Worm (Caenorhabditis elegans): ENCODE results near the gene T24E12.2.
"Not testable (repeated sequence)": the region's sequence is repeated elsewhere in the genome, so short reads cannot be mapped to it uniquely, and the experiment has no call there.

Gene T24E12.2

ce11 chrII:3811816-3812332 lies 29.1 kb downstream of the T24E12.2 start, which contains the start of gene lido-15:
lido-15 (plus strand) TSS chrII:3812282.
- peak; percentile 48 for TF ChIP-seq pha-4 (tag; optimal IDR thresholded peaks at IDR 0.05)
- no peak for TF ChIP-seq jun-1 (tag; optimal IDR thresholded peaks at IDR 0.05)

DNA sequence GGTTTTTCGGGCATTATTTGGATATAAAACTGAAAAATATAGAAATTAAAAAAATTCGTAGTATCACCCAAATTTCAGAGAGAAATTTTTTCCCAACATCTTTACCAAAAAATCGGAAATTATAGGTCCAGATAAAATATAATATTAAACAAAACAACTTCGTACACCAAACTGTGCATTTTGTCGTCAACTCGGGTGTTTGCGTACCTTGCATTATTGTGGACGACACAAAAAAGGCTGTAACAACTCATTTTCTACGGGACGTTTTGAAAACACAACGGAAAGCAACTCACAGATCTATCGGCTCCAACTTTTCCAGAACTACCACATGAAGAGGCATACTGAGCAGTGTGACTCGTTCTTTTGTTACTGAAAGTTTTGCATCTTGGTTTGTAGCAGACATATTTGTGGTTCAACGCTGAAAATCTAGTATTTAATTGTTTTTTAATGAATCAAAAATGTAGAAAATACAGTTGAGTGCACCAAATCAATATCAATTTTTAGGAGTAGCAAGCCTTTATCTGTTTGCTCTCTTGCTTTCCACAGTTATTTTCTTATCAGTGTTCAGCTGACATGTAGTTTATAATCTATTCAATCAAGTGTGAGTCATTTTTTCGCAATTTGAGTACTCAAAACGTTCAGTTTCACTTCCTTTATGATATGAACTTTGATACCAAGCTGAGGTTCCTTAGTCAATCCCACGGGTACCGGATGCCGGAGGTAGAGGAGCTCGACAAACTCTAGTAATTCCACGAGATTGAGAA lies 32.9 kb downstream of the T24E12.2 start:
- TF ChIP-seq pqm-1 (tag; optimal IDR thresholded peaks at IDR 0.05): peak; percentile 80
- TF ChIP-seq hmg-11 (tag; optimal IDR thresholded peaks at IDR 0.05): peak; percentile 5
- peak; percentile 83 for TF ChIP-seq jun-1 (tag; optimal IDR thresholded peaks at IDR 0.05)
- TF ChIP-seq elt-2 (tag; optimal IDR thresholded peaks at IDR 0.05): peak; percentile 93
- TF ChIP-seq zag-1 (tag; optimal IDR thresholded peaks at IDR 0.05): no peak
- TF ChIP-seq ceh-82 (tag; optimal IDR thresholded peaks at IDR 0.05): no peak
- TF ChIP-seq pha-4 (tag; optimal IDR thresholded peaks at IDR 0.05): peak; percentile 6

ce11 chrII:3816251-3816849 lies 33.6 kb downstream of the T24E12.2 start, which contains the start of gene fbxa-24:
fbxa-24 (plus strand) TSS chrII:3816526.
- TF ChIP-seq nfya-1 (tag; optimal IDR thresholded peaks at IDR 0.05; ENCODE audit: insufficient read depth); fkh-2 (tag; optimal IDR thresholded peaks at IDR 0.05); elt-2 (tag; optimal IDR thresholded peaks at IDR 0.05): not testable (repeated sequence)

DNA sequence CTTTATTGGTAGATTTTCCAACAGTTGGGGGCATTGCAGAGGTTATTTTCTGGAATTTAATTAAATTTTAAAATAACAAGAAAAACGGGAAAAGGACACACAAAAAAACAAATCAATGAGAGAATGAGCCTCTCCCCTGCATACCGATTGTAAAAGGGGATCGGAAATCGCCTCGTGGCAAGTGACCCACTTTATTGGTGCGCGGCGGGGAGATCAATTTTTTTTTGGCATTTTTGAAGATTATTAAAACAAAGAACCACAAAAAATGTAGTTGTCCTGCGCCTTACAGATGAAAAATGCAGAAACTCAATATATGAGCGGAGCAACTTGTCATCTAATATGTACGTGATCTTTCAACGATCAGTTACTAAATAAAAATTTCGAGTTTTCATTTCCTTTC lies 38.5 kb downstream of the T24E12.2 start, which contains the start of gene F54D10.7:
F54D10.7 (minus strand) TSS at position 49 of the 400 bp plus-strand sequence.
- no peak for TF ChIP-seq tbx-2 (tag; optimal IDR thresholded peaks at IDR 0.05)
- no peak for TF ChIP-seq ZK546.5 (tag; optimal IDR thresholded peaks at IDR 0.05)
- TF ChIP-seq unc-39 (tag; optimal IDR thresholded peaks at IDR 0.05): no peak
- TF ChIP-seq ama-1 (optimal IDR thresholded peaks at IDR 0.05): no peak
- no peak for TF ChIP-seq nhr-23 (tag; optimal IDR thresholded peaks at IDR 0.05)

ce11 chrII:3823855-3824254 lies 41.1 kb downstream of the T24E12.2 start, which contains the start of gene skr-15:
skr-15 (plus strand) TSS chrII:3824155.
- TF ChIP-seq nhr-25 (tag; optimal IDR thresholded peaks at IDR 0.05) (no peak), aly-2 (tag; optimal IDR thresholded peaks at IDR 0.05) (no peak), lsy-12 (tag; optimal IDR thresholded peaks at IDR 0.05) (no peak), elt-1 (tag; optimal IDR thresholded peaks at IDR 0.05) (no peak), nhr-23 (tag; optimal IDR thresholded peaks at IDR 0.05) (no peak), nhr-28 (tag; optimal IDR thresholded peaks at IDR 0.05) (no peak), hmg-11 (tag; optimal IDR thresholded peaks at IDR 0.05) (no peak), sea-2 (GFP tag; optimal IDR thresholded peaks at IDR 0.05) (no peak), fos-1 (tag; optimal IDR thresholded peaks at IDR 0.05) (no peak), ceh-9 (tag; optimal IDR thresholded peaks at IDR 0.05) (no peak), ztf-11 (tag; optimal IDR thresholded peaks at IDR 0.05) (no peak)

- TF ChIP-seq nhr-25 (tag; optimal IDR thresholded peaks at IDR 0.05): no peak
- no peak for TF ChIP-seq tbx-2 (tag; optimal IDR thresholded peaks at IDR 0.05)
- TF ChIP-seq snpc-4 (tag; optimal IDR thresholded peaks at IDR 0.05): no peak
- no peak for TF ChIP-seq nhr-43 (tag; optimal IDR thresholded peaks at IDR 0.05; ENCODE audit: poor library complexity, severe bottlenecking)
- no peak for TF ChIP-seq nhr-11 (tag; optimal IDR thresholded peaks at IDR 0.05)
- no peak for TF ChIP-seq ceh-9 (tag; optimal IDR thresholded peaks at IDR 0.05)
- no peak for TF ChIP-seq sea-2 (GFP tag; optimal IDR thresholded peaks at IDR 0.05)
- no peak for TF ChIP-seq mdl-1 (tag; optimal IDR thresholded peaks at IDR 0.05)
- TF ChIP-seq zag-1 (tag; optimal IDR thresholded peaks at IDR 0.05): no peak
- no peak for TF ChIP-seq nhr-237 (tag; optimal IDR thresholded peaks at IDR 0.05)
- no peak for TF ChIP-seq elt-1 (tag; optimal IDR thresholded peaks at IDR 0.05)
- TF ChIP-seq fos-1 (tag; optimal IDR thresholded peaks at IDR 0.05): no peak
- no peak for TF ChIP-seq nfya-1 (tag; optimal IDR thresholded peaks at IDR 0.05; ENCODE audit: insufficient read depth)
- TF ChIP-seq elt-2 (tag; optimal IDR thresholded peaks at IDR 0.05): no peak
- TF ChIP-seq fkh-2 (tag; optimal IDR thresholded peaks at IDR 0.05): no peak
- no peak for TF ChIP-seq nhr-77 (tag; optimal IDR thresholded peaks at IDR 0.05)
- no peak for TF ChIP-seq lin-15B (tag; optimal IDR thresholded peaks at IDR 0.05)
- no peak for TF ChIP-seq fkh-10 (GFP tag; optimal IDR thresholded peaks at IDR 0.05)
- TF ChIP-seq ceh-82 (tag; optimal IDR thresholded peaks at IDR 0.05): no peak
- TF ChIP-seq ceh-28 (tag; optimal IDR thresholded peaks at IDR 0.05): no peak
Measured at ce11 chrII:3827801-3828200, 45.1 kb downstream of the T24E12.2 start, which contains the start of gene F54D10.8. F54D10.8 (minus strand) TSS chrII:3827901.

Data from whole organism, L3 larva.